Worm (Caenorhabditis elegans) whole organism, early embryonic: ENCODE measurements around the gene gcc-1.

Experiments used
- B0310.2 ChIP-seq: sonication (generic microtip); optimal IDR thresholded peaks from 2 replicates; lab custom pipeline; 2016; ENCODE audit warnings: mild to moderate bottlenecking, missing genetic modification characterization, missing compliant biosample characterization
- F13C5.2 ChIP-seq: sonication (generic microtip); optimal IDR thresholded peaks from 2 replicates; lab custom pipeline; 2017; ENCODE audit warnings: mild to moderate bottlenecking, missing genetic modification characterization, inconsistent platforms, missing compliant biosample characterization
- aly-1 ChIP-seq: sonication (generic microtip); optimal IDR thresholded peaks from 2 replicates; lab custom pipeline; 2016; ENCODE audit warnings: missing genetic modification characterization, missing compliant biosample characterization
- ama-1 ChIP-seq: fragments of 150-350 bp; optimal IDR thresholded peaks from 2 replicates; lab custom pipeline; 2014
- ceh-13 ChIP-seq: fragments of 200-800 bp; sonication (Bioruptor generic); optimal IDR thresholded peaks from 2 replicates; lab custom pipeline; 2018; ENCODE audit warnings: mild to moderate bottlenecking, missing genetic modification characterization, missing compliant biosample characterization
- ceh-36 ChIP-seq: sonication (generic microtip); optimal IDR thresholded peaks from 2 replicates; lab custom pipeline; 2016; ENCODE audit warnings: missing genetic modification characterization, inconsistent platforms, missing compliant biosample characterization
- ets-7 ChIP-seq: sonication (generic microtip); optimal IDR thresholded peaks from 2 replicates; lab custom pipeline; 2016; ENCODE audit warnings: missing genotype, missing genetic modification characterization, missing compliant biosample characterization
- flt-1 ChIP-seq: fragments of 200-800 bp; sonication (Bioruptor generic); IDR thresholded peaks from 2 replicates; pipeline ENCODE4 v1.3.6; 2022; ENCODE audit warnings: missing genetic modification characterization, missing compliant biosample characterization
- hmbx-1 ChIP-seq: sonication (generic microtip); optimal IDR thresholded peaks from 2 replicates; lab custom pipeline; 2016; ENCODE audit warnings: mild to moderate bottlenecking, missing genetic modification characterization, missing compliant biosample characterization
- hmg-4 ChIP-seq: fragments of 200-800 bp; sonication (Bioruptor generic); optimal IDR thresholded peaks from 2 replicates; lab custom pipeline; 2018; ENCODE audit warnings: mild to moderate bottlenecking, missing genetic modification characterization, missing compliant biosample characterization
- hnd-1 ChIP-seq: sonication (generic microtip); optimal IDR thresholded peaks from 2 replicates; lab custom pipeline; 2016; ENCODE audit warnings: missing genetic modification characterization, missing compliant biosample characterization
- pes-1 ChIP-seq: fragments of 200-800 bp; sonication (Bioruptor generic); IDR thresholded peaks from 2 replicates; pipeline ENCODE4 v1.3.6; 2022; ENCODE audit warnings: missing genetic modification reagents, missing genetic modification characterization, missing compliant biosample characterization
- scrt-1 ChIP-seq: fragments of 200-800 bp; sonication (Bioruptor generic); IDR thresholded peaks from 2 replicates; pipeline ENCODE4 v1.3.6; 2022; ENCODE audit warnings: missing genetic modification characterization, missing compliant biosample characterization
- sea-1 ChIP-seq: fragments of 200-800 bp; sonication (Bioruptor generic); conservative IDR thresholded peaks from 2 replicates; pipeline ENCODE4 v1.3.6; 2022; ENCODE audit warnings: missing genetic modification characterization, missing compliant biosample characterization
- tbx-11 ChIP-seq: fragments of 200-800 bp; sonication (Bioruptor generic); IDR thresholded peaks from 2 replicates; pipeline ENCODE4 v1.3.6; 2022; ENCODE audit warnings: missing genetic modification characterization, missing compliant biosample characterization
- tbx-37 ChIP-seq: fragments of 200-800 bp; sonication (Bioruptor generic); conservative IDR thresholded peaks from 2 replicates; pipeline ENCODE4 v1.3.6; 2022; ENCODE audit warnings: missing genetic modification reagents, missing genetic modification characterization, missing compliant biosample characterization
- tra-4 ChIP-seq: sonication (generic microtip); optimal IDR thresholded peaks from 2 replicates; lab custom pipeline; 2017; ENCODE audit warnings: missing genetic modification characterization, missing compliant biosample characterization

Gene gcc-1

DNA sequence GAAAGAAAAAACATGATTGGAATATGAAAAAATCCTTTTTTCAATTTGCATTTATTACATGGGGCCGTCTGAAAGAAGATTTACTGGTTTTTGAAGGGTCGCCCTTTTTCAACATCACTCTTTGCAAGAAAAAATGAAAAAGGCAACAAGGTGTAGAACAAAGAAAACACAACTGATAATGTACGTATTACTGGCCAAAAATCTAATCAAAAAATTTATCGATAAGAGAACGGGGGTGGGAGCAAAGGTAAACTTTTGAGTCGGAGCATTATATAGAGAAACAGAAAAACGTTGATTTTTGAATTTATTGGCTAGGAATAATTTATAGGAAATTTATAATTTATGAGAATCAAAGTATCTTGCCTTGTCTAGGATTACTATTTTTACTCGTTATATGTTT lies 22.1 kb downstream of the gcc-1 start:
- TF ChIP-seq tbx-11 (GFP tag; lab: Robert Waterston, UW) = no peak
- no peak for TF ChIP-seq aly-1 (tag; lab: Kevin White, UChicago)
- no peak for TF ChIP-seq hnd-1 (tag; lab: Kevin White, UChicago)
- no peak for TF ChIP-seq hmg-4 (GFP tag; lab: Kevin White, UChicago)
- TF ChIP-seq tbx-37 = no peak
- no peak for TF ChIP-seq ceh-13 (GFP tag; lab: Kevin White, UChicago)
- no peak for TF ChIP-seq sea-1 (GFP tag; lab: Robert Waterston, UW)
- TF ChIP-seq B0310.2 (tag; lab: Kevin White, UChicago) = no peak
- no peak for TF ChIP-seq hmbx-1 (tag; lab: Kevin White, UChicago)
- TF ChIP-seq ets-7 = no peak
- no peak for TF ChIP-seq scrt-1 (GFP tag; lab: Robert Waterston, UW)
- TF ChIP-seq pes-1 (GFP tag; lab: Robert Waterston, UW) = no peak
- TF ChIP-seq tra-4 (tag; lab: Kevin White, UChicago) = no peak
- TF ChIP-seq flt-1 (GFP tag; lab: Robert Waterston, UW) = no peak
- no peak for TF ChIP-seq ama-1 (lab: Kevin White, UChicago)
- no peak for TF ChIP-seq F13C5.2 (tag; lab: Kevin White, UChicago)
- no peak for TF ChIP-seq ceh-36

DNA sequence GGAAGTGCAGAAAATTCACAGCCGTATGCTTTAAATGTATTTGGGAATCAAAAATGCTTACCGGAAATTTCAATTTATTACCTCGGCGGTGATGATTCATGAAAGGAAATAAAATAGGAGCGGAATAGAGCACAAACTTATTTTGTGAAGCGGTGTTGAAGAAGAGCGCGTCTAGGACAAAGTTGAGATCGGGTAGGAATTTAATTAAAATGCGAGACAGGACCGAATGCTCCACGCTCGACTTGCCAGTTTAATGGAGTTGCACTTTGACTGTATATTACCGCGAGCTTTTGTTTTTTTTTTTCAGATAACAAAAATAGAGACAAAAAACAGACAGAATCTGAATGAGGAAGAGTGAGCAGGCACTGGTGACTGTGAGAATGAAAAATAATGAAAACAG lies 24.9 kb downstream of the gcc-1 start:
- TF ChIP-seq ceh-13 (GFP tag; lab: Kevin White, UChicago) = no peak

DNA sequence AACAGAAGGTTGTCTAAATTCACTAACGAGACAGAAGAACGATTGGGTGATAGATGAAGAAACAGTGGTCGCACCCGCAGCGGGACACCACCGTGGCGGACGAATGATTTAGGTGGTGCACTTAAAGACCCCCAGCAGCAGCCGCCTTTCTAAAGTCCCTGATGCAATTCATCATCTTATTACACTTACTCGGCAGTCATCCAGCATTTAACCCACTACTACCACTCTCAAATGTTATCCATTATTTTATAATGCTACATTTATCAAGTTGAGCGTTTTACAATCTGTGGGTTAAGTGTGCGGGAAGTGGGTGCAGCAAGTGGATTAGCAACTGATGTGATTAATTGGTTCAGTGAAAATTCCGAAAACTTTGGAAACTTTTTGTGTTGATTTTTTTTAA lies 30.5 kb downstream of the gcc-1 start:
- TF ChIP-seq flt-1 (GFP tag; lab: Robert Waterston, UW) (no peak), pes-1 (GFP tag; lab: Robert Waterston, UW) (no peak), ceh-13 (GFP tag; lab: Kevin White, UChicago) (no peak), F13C5.2 (tag; lab: Kevin White, UChicago) (no peak), B0310.2 (tag; lab: Kevin White, UChicago) (no peak), hmg-4 (GFP tag; lab: Kevin White, UChicago) (no peak), hnd-1 (tag; lab: Kevin White, UChicago) (no peak), ets-7 (no peak), scrt-1 (GFP tag; lab: Robert Waterston, UW) (no peak), hmbx-1 (tag; lab: Kevin White, UChicago) (no peak), tbx-37 (no peak), ceh-36 (no peak), tra-4 (tag; lab: Kevin White, UChicago) (no peak), ama-1 (lab: Kevin White, UChicago) (no peak), tbx-11 (GFP tag; lab: Robert Waterston, UW) (no peak)

DNA sequence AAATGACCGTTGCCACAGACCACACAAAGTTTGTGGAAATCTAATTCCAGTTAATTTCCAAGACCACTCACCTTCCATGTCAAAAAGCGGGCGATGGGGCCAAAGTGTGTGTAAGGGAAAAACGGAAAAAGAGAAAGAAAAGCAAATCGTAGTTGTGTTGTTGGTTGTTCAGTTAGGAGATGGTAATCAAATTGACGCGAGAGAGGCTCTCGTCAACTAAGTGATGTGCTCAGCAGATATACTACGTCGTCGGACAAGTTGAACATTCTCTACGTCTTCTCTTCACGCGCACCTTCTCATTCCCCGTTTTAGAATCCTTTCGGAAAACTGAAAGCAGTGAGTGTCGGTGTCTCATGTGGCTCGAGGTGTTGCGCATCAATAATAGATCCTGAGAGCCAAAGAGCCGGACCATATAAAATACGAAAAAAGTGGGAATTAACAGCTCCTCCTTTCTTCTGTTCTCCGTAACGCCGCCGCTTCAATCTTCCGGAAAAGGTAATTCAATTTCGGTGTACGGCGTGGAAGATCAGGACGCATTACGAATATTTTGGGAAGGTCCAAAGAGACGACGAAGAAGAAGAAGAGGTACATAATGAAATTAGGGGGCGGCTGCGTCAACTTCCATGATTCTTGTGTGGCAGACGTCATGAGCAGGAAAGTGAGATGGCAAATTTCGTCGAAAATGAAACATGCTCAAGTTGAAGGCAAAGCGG lies 31.8 kb downstream of the gcc-1 start:
- TF ChIP-seq hmg-4 (GFP tag; lab: Kevin White, UChicago) (no peak), ceh-36 (no peak), F13C5.2 (tag; lab: Kevin White, UChicago) (no peak), hnd-1 (tag; lab: Kevin White, UChicago) (no peak), hmbx-1 (tag; lab: Kevin White, UChicago) (no peak), flt-1 (GFP tag; lab: Robert Waterston, UW) (no peak), ets-7 (no peak), aly-1 (tag; lab: Kevin White, UChicago) (no peak), scrt-1 (GFP tag; lab: Robert Waterston, UW) (no peak), pes-1 (GFP tag; lab: Robert Waterston, UW) (no peak), ama-1 (lab: Kevin White, UChicago) (no peak), tra-4 (tag; lab: Kevin White, UChicago) (no peak), sea-1 (GFP tag; lab: Robert Waterston, UW) (no peak)

DNA sequence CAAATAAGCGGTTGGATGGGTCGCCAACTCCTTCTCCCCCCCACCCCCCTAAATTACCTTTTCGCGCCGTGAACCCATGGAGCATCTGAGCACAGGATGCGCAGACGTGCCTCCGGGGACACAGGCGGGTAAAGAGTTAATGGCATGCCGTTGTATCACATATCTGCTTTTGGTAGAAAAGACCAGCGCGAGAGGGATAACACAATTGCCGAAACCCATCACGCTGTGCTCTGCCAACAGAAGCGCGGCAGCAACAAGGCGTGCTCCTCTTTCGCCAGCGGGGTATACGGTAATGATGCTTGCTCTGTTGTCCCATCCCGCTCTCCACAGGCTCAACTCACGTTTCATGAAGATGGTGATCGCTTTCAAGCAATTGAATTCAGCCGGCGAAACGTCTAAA lies 37.6 kb downstream of the gcc-1 start:
- TF ChIP-seq ceh-13 (GFP tag; lab: Kevin White, UChicago) (no peak), ceh-36 (no peak), ets-7 (no peak), B0310.2 (tag; lab: Kevin White, UChicago) (no peak), sea-1 (GFP tag; lab: Robert Waterston, UW) (no peak), tra-4 (tag; lab: Kevin White, UChicago) (no peak), aly-1 (tag; lab: Kevin White, UChicago) (no peak), hmbx-1 (tag; lab: Kevin White, UChicago) (no peak), F13C5.2 (tag; lab: Kevin White, UChicago) (no peak), flt-1 (GFP tag; lab: Robert Waterston, UW) (no peak), pes-1 (GFP tag; lab: Robert Waterston, UW) (no peak), hmg-4 (GFP tag; lab: Kevin White, UChicago) (no peak), ama-1 (lab: Kevin White, UChicago) (no peak), tbx-11 (GFP tag; lab: Robert Waterston, UW) (no peak)

DNA sequence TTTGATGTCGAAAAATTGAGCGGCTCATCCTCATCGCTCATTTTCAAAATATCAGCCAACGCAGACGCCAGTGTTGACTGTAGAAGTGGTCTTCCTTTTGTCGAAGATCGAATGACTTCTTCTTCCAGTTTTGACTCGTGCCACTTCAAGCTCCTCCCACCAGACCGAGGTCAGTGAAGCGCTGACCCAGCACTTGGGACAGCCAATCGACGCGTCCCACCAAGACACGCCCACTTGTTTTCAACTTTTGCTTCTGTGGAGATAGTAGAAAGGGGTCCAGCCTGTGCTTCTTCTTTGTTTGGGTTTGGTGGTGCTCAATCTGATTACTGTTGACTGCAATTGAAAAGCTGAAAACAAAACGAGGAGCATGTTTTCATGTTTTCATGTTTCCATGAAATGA lies 39.5 kb downstream of the gcc-1 start, which contains the start of gene fax-1:
TSS of gene fax-1 (minus strand) at position 101 of the 400 bp plus-strand sequence.
- TF ChIP-seq pes-1 (GFP tag; lab: Robert Waterston, UW) (no peak), sea-1 (GFP tag; lab: Robert Waterston, UW) (no peak), aly-1 (tag; lab: Kevin White, UChicago) (no peak), hmg-4 (GFP tag; lab: Kevin White, UChicago) (no peak), hmbx-1 (tag; lab: Kevin White, UChicago) (no peak)

DNA sequence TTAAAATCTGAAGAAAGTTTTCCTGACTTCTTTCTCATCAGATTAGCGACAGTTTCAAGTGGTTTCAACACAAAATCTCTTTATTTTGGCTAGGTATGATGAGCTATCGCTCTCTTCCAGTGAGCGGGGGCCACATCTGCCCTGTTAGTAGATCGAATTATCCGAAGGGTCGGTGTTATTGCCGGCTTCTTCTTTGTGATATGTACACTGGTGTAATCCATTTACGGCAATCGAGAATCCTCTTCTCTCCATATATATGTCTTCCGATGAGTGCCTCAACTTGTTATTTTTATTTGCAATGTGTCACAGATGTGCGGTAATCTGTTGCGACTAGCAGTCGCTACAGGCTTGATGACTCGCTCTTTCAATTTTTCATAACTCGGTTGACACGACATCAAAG lies 42.6 kb downstream of the gcc-1 start:
- TF ChIP-seq ets-7 = no peak
- no peak for TF ChIP-seq hnd-1 (tag; lab: Kevin White, UChicago)
- TF ChIP-seq pes-1 (GFP tag; lab: Robert Waterston, UW) = no peak
- no peak for TF ChIP-seq ama-1 (lab: Kevin White, UChicago)
- TF ChIP-seq hmg-4 (GFP tag; lab: Kevin White, UChicago) = no peak
- no peak for TF ChIP-seq ceh-13 (GFP tag; lab: Kevin White, UChicago)
- TF ChIP-seq ceh-36 = no peak
- no peak for TF ChIP-seq F13C5.2 (tag; lab: Kevin White, UChicago)
- no peak for TF ChIP-seq tbx-37
- no peak for TF ChIP-seq aly-1 (tag; lab: Kevin White, UChicago)
- TF ChIP-seq B0310.2 (tag; lab: Kevin White, UChicago) = no peak
- no peak for TF ChIP-seq scrt-1 (GFP tag; lab: Robert Waterston, UW)
- TF ChIP-seq sea-1 (GFP tag; lab: Robert Waterston, UW) = no peak
- TF ChIP-seq flt-1 (GFP tag; lab: Robert Waterston, UW) = no peak
- TF ChIP-seq tbx-11 (GFP tag; lab: Robert Waterston, UW) = no peak
